Worm (Caenorhabditis elegans) whole organism, young adult: ENCODE measurements around the gene sqv-1.

Experiments
- B0019.2 ChIP-seq: fragments of 200-800 bp; sonication (Bioruptor generic); conservative IDR thresholded peaks from 2 replicates; pipeline ENCODE4 v1.3.6; 2022; ENCODE audit warnings: missing genetic modification reagents, missing genetic modification characterization, missing compliant biosample characterization
- B0035.1 ChIP-seq: sonication (generic microtip); optimal IDR thresholded peaks from 2 replicates; lab custom pipeline; 2016; ENCODE audit warnings: missing genetic modification characterization, mild to moderate bottlenecking, missing compliant biosample characterization, missing genotype, missing genetic modification reagents
- C06A6.2 ChIP-seq: fragments of 200-800 bp; sonication (Bioruptor generic); conservative IDR thresholded peaks from 2 replicates; pipeline ENCODE4 v1.3.6; 2022; ENCODE audit warnings: missing genetic modification characterization, missing compliant biosample characterization
- C17E4.6 ChIP-seq: fragments of 200-800 bp; sonication (Bioruptor generic); IDR thresholded peaks from 2 replicates; pipeline ENCODE4 v1.3.6; 2022; ENCODE audit warnings: missing genetic modification reagents, missing genetic modification characterization, missing compliant biosample characterization
- F39B2.1 ChIP-seq: fragments of 200-800 bp; sonication (Bioruptor generic); IDR thresholded peaks from 2 replicates; pipeline ENCODE4 v1.3.6; 2022; ENCODE audit warnings: missing genetic modification reagents, missing genetic modification characterization, missing compliant biosample characterization
- F49E8.2 ChIP-seq: sonication (generic microtip); optimal IDR thresholded peaks from 3 replicates; lab custom pipeline; 2017; ENCODE audit warnings: missing genetic modification characterization, mild to moderate bottlenecking, missing compliant biosample characterization, antibody characterized with exemption, moderate library complexity; ENCODE audit not compliant: insufficient read depth
- F57A8.1 ChIP-seq: fragments of 200-800 bp; sonication (Bioruptor generic); optimal IDR thresholded peaks from 2 replicates; lab custom pipeline; 2018; ENCODE audit warnings: mild to moderate bottlenecking, missing genetic modification characterization, moderate library complexity, missing compliant biosample characterization
- Y53G8AR.9 ChIP-seq: fragments of 200-800 bp; sonication (Bioruptor generic); conservative IDR thresholded peaks from 2 replicates; pipeline ENCODE4 v1.3.6; 2022; ENCODE audit warnings: missing genetic modification reagents, missing genetic modification characterization, missing compliant biosample characterization
- akir-1 ChIP-seq: fragments of 200-800 bp; sonication (Bioruptor generic); optimal IDR thresholded peaks from 2 replicates; lab custom pipeline; 2018; ENCODE audit warnings: mild to moderate bottlenecking, missing genetic modification characterization, moderate library complexity, missing compliant biosample characterization
- atf-7 ChIP-seq: sonication (generic microtip); optimal IDR thresholded peaks from 2 replicates; lab custom pipeline; 2017; ENCODE audit warnings: mild to moderate bottlenecking, missing genetic modification characterization, missing compliant biosample characterization
- athp-1 ChIP-seq: sonication (generic microtip); optimal IDR thresholded peaks from 2 replicates; lab custom pipeline; 2017; ENCODE audit warnings: mild to moderate bottlenecking, missing genetic modification characterization, missing compliant biosample characterization
- attf-5 ChIP-seq: fragments of 200-800 bp; sonication (Bioruptor generic); optimal IDR thresholded peaks from 2 replicates; lab custom pipeline; 2018; ENCODE audit warnings: mild to moderate bottlenecking, missing genetic modification characterization, missing compliant biosample characterization
- attf-6 ChIP-seq: fragments of 200-800 bp; sonication (Bioruptor generic); IDR thresholded peaks from 2 replicates; pipeline ENCODE4 v1.3.6; 2022; ENCODE audit warnings: missing genetic modification reagents, missing genetic modification characterization, missing compliant biosample characterization
- cebp-1 ChIP-seq, 2 experiments: fragments of 200-800 bp in 1 of 2; sonication (Bioruptor generic) in 1 of 2; sonication (generic microtip) in 1 of 2; IDR thresholded peaks in 1 of 2; optimal IDR thresholded peaks in 1 of 2; 2 replicates each; pipeline versions ENCODE4 v1.3.6 to Lab custom; 2017 to 2022; ENCODE audit warnings: missing compliant biosample characterization in 2 of 2, missing genetic modification characterization in 2 of 2, mild to moderate bottlenecking in 1 of 2, missing genetic modification reagents in 1 of 2, moderate library complexity in 1 of 2
- ceh-58 ChIP-seq: fragments of 200-800 bp; sonication (Bioruptor generic); IDR thresholded peaks from 2 replicates; pipeline ENCODE4 v1.3.6; 2022; ENCODE audit warnings: missing genetic modification characterization, missing compliant biosample characterization
- ceh-91 ChIP-seq: fragments of 200-800 bp; sonication (Bioruptor generic); IDR thresholded peaks from 2 replicates; pipeline ENCODE4 v1.3.6; 2022; ENCODE audit warnings: missing genetic modification reagents, missing genetic modification characterization, missing compliant biosample characterization
- efl-1 ChIP-seq: fragments of 150-350 bp; optimal IDR thresholded peaks from 2 replicates; lab custom pipeline; 2014; ENCODE audit warnings: missing biosample characterization, missing genetic modification reagents, missing genetic modification characterization
- egl-18 ChIP-seq: fragments of 200-800 bp; sonication (Bioruptor generic); IDR thresholded peaks from 2 replicates; pipeline ENCODE4 v1.3.6; 2022; ENCODE audit warnings: missing genetic modification reagents, missing genetic modification characterization, missing compliant biosample characterization
- ekl-4 ChIP-seq: fragments of 200-800 bp; sonication (Bioruptor generic); IDR thresholded peaks from 2 replicates; pipeline ENCODE4 v1.3.6; 2022; ENCODE audit warnings: missing genetic modification reagents, missing genetic modification characterization, missing compliant biosample characterization
- ets-4 ChIP-seq: fragments of 200-800 bp; sonication (Bioruptor generic); optimal IDR thresholded peaks from 2 replicates; lab custom pipeline; 2018; ENCODE audit warnings: mild to moderate bottlenecking, missing genetic modification characterization, missing compliant biosample characterization
- gei-17 ChIP-seq: fragments of 200-800 bp; sonication (Bioruptor generic); optimal IDR thresholded peaks from 2 replicates; lab custom pipeline; 2018; ENCODE audit warnings: mild to moderate bottlenecking, missing genetic modification characterization, missing compliant biosample characterization
- lsl-1 ChIP-seq: fragments of 200-800 bp; sonication (Bioruptor generic); optimal IDR thresholded peaks from 2 replicates; lab custom pipeline; 2018; ENCODE audit warnings: mild to moderate bottlenecking, missing genetic modification characterization, moderate library complexity, missing compliant biosample characterization
- madf-8 ChIP-seq: fragments of 200-800 bp; sonication (Bioruptor generic); conservative IDR thresholded peaks from 2 replicates; pipeline ENCODE4 v1.3.6; 2022; ENCODE audit warnings: missing genetic modification reagents, missing genetic modification characterization, missing compliant biosample characterization
- mcd-1 ChIP-seq: fragments of 200-800 bp; sonication (Bioruptor generic); IDR thresholded peaks from 2 replicates; pipeline ENCODE4 v1.3.6; 2022; ENCODE audit warnings: missing genetic modification reagents, missing genetic modification characterization, missing compliant biosample characterization
- nfya-1 ChIP-seq: sonication (generic microtip); optimal IDR thresholded peaks from 2 replicates; lab custom pipeline; 2017; ENCODE audit warnings: antibody characterized with exemption, missing compliant biosample characterization, missing genetic modification characterization, borderline replicate concordance; ENCODE audit not compliant: insufficient read depth
- nhr-120 ChIP-seq: fragments of 200-800 bp; sonication (Bioruptor generic); IDR thresholded peaks from 2 replicates; pipeline ENCODE4 v1.3.6; 2022; ENCODE audit warnings: missing genetic modification characterization, missing compliant biosample characterization
- nhr-179 ChIP-seq: sonication (generic microtip); optimal IDR thresholded peaks from 2 replicates; lab custom pipeline; 2016; ENCODE audit warnings: mild to moderate bottlenecking, missing genetic modification characterization, missing compliant biosample characterization
- nhr-90 ChIP-seq: sonication (generic microtip); optimal IDR thresholded peaks from 2 replicates; lab custom pipeline; 2016; ENCODE audit warnings: missing genotype, mild to moderate bottlenecking, missing genetic modification characterization, missing compliant biosample characterization
- repo-1 ChIP-seq: sonication (generic microtip); optimal IDR thresholded peaks from 2 replicates; lab custom pipeline; 2017; ENCODE audit warnings: mild to moderate bottlenecking, missing genetic modification characterization, missing compliant biosample characterization
- snpc-1.1 ChIP-seq: sonication (generic microtip); optimal IDR thresholded peaks from 2 replicates; lab custom pipeline; 2017; ENCODE audit warnings: missing genetic modification characterization, mild to moderate bottlenecking, missing compliant biosample characterization, antibody characterized with exemption, moderate library complexity, missing genotype, missing genetic modification reagents; ENCODE audit not compliant: insufficient read depth
- snpc-3.4 ChIP-seq: sonication (generic microtip); optimal IDR thresholded peaks from 2 replicates; lab custom pipeline; 2017; ENCODE audit warnings: missing genetic modification characterization, mild to moderate bottlenecking, missing compliant biosample characterization, antibody characterized with exemption, moderate library complexity, missing genotype, missing genetic modification reagents
- somi-1 ChIP-seq: fragments of 200-800 bp; sonication (Bioruptor generic); optimal IDR thresholded peaks from 2 replicates; lab custom pipeline; 2018; ENCODE audit warnings: mild to moderate bottlenecking, missing genetic modification characterization, missing compliant biosample characterization
- tbx-9 ChIP-seq: sonication (generic microtip); optimal IDR thresholded peaks from 2 replicates; lab custom pipeline; 2016; ENCODE audit warnings: borderline replicate concordance, missing genetic modification characterization, inconsistent platforms, missing compliant biosample characterization
- unc-62 ChIP-seq: fragments of 150-350 bp; optimal IDR thresholded peaks from 2 replicates; lab custom pipeline; 2014; ENCODE audit warnings: missing biosample characterization, missing genetic modification reagents, missing genetic modification characterization
- xnd-1 ChIP-seq: sonication (generic microtip); optimal IDR thresholded peaks from 2 replicates; lab custom pipeline; 2016; ENCODE audit warnings: missing genotype, missing genetic modification reagents, missing genetic modification characterization, missing compliant biosample characterization
- zfh-2 ChIP-seq: fragments of 200-800 bp; sonication (Bioruptor generic); conservative IDR thresholded peaks from 2 replicates; pipeline ENCODE4 v1.3.6; 2022; ENCODE audit warnings: missing genetic modification reagents, missing genetic modification characterization, missing compliant biosample characterization
- ztf-22 ChIP-seq: fragments of 200-800 bp; sonication (Bioruptor generic); optimal IDR thresholded peaks from 2 replicates; lab custom pipeline; 2018; ENCODE audit warnings: mild to moderate bottlenecking, missing genetic modification characterization, moderate library complexity, missing compliant biosample characterization

Gene sqv-1

DNA sequence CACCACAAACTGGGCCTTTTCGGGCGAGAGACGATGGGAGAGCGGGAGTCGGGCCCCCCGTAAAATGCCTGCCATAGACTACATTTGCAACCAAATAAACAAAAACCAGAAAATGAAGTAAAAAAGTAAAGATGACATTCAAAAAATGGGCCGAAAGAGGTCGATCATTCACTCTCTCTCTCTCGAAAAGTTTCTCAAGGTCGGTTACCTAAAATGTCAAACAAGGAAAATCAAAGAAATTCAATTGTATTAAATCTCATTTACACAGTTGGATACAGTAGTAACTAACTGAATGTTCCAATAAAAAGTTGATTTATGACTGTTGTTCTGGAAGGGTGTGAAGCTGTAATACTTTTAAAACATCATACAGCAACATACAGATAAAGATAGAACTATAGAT is 42.1 kb upstream of the sqv-1 start:
- TF ChIP-seq nhr-120 (GFP tag; lab: Robert Waterston, UW) (no peak), attf-6 (GFP tag; lab: Robert Waterston, UW) (no peak), snpc-3.4 (no peak), C17E4.6 (GFP tag; lab: Robert Waterston, UW) (no peak), snpc-1.1 (tag; lab: Kevin White, UChicago) (no peak), lsl-1 (no peak), ztf-22 (GFP tag; lab: Kevin White, UChicago) (no peak), cebp-1 (GFP tag; IDR thresholded peaks at IDR 0.05; lab: Robert Waterston, UW) (no peak), cebp-1 (tag; optimal IDR thresholded peaks at IDR 0.05; lab: Kevin White, UChicago) (no peak), F39B2.1 (no peak), unc-62 (no peak), Y53G8AR.9 (GFP tag; lab: Robert Waterston, UW) (no peak), akir-1 (no peak), B0035.1 (tag; lab: Kevin White, UChicago) (no peak), F49E8.2 (tag; lab: Kevin White, UChicago) (no peak)

ce11 chrIV:8325667-8326066 is 35.2 kb upstream of the sqv-1 start, which contains the start of gene F35H10.3:
TSS of gene F35H10.3 (plus strand) at chrIV:8325967.
- TF ChIP-seq B0019.2 (GFP tag; lab: Robert Waterston, UW) (no peak), egl-18 (GFP tag; lab: Robert Waterston, UW) (no peak), zfh-2 (GFP tag; lab: Robert Waterston, UW) (no peak), athp-1 (tag; lab: Kevin White, UChicago) (no peak), ets-4 (GFP tag; lab: Kevin White, UChicago) (no peak), tbx-9 (no peak), ceh-58 (GFP tag; lab: Robert Waterston, UW) (no peak), efl-1 (GFP tag; lab: Kevin White, UChicago) (no peak), mcd-1 (no peak), nhr-179 (no peak), repo-1 (no peak), gei-17 (no peak), unc-62 (no peak), B0035.1 (tag; lab: Kevin White, UChicago) (no peak), attf-5 (no peak)

DNA sequence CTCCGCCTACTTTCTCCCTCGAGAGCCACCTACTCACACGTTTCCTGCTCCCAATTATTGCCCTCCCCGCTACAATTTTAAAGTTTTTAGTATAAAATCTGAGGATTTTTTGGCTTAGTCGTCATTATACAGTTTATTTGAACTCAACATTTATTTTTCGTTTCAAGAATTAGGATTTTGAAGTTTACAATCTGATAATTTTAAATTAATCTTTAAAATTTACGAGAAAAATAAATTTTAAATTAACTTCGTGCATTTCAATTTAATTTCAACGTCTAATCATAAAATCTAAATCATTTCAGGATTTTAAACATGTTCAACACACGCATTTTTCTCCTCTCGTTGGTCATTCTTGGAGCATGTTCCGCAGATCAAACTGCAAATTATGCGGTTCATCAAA is 32.0 kb upstream of the sqv-1 start, which contains the start of gene F35H10.2:
Gene F35H10.2 (plus strand): TSS at position 301 of the 400 bp plus-strand sequence.
- TF ChIP-seq ekl-4 (no peak), atf-7 (no peak), C17E4.6 (GFP tag; lab: Robert Waterston, UW) (no peak), somi-1 (GFP tag; lab: Kevin White, UChicago) (no peak), xnd-1 (tag; lab: Kevin White, UChicago) (no peak), Y53G8AR.9 (GFP tag; lab: Robert Waterston, UW) (no peak), snpc-3.4 (no peak), madf-8 (GFP tag; lab: Robert Waterston, UW) (no peak), nfya-1 (no peak), C06A6.2 (GFP tag; lab: Robert Waterston, UW) (no peak), nhr-90 (tag; lab: Kevin White, UChicago) (no peak), B0035.1 (tag; lab: Kevin White, UChicago) (no peak), F57A8.1 (GFP tag; lab: Kevin White, UChicago) (no peak), ceh-91 (GFP tag; lab: Robert Waterston, UW) (no peak)
